Fruit fly (Drosophila melanogaster) Kc167 (cell line): Measurements from ENCODE around the gene Glut4EF.

Experiments
- insv ChIP-seq: fragments of >200 bp; optimal IDR thresholded peaks from 3 replicates; lab custom pipeline; 2018; ENCODE audit warnings: missing external identifiers
- ttk ChIP-seq: sonication (Bioruptor generic); optimal IDR thresholded peaks from 2 replicates; lab custom pipeline; 2017; ENCODE audit warnings: missing external identifiers

DNA sequence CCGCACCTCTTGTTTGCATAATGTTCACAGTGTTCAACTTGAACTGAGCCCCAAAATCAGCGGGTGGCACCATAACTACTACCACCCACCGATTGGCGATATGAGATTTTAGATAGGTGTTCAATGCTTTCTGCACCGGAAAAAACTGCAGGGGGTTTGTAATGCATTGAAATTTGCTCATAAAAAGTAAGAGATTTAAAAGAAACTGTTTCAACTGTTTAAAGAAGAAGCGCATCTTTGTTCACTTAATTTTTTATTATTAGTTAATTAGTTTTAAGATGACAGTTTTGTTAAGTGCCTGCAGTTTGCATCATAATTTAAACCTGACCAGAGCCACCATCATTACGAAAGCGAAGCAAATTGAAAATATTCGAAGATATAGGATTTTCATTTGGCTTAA lies 50.0 kb downstream of the Glut4EF start:
- TF ChIP-seq insv (lab: Kevin White, UChicago) (no peak), ttk (no peak)
